Worm (Caenorhabditis elegans): ENCODE measurements around the gene K08E4.2.

The K08E4.2 gene

DNA sequence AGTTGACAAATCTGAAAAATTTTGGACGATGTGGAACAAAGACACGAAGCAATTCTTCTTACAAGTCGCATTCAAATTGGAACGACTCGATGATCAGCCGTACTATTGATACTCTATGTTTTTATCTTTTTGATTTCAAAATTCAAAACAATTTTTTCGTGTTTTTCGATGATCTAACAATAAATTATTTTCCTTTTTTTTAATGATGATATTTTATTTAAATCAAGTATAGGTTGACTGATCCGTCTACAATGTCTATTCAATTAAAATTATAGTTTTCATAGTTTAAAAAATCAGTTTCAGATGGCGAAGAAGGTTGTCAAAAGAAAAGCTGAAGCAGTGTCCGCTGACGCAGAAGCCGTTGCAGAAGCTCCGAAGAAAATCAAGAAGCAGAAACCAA, 28.7 kb upstream of the K08E4.2 start, which contains the start of gene rbm-34:
Gene rbm-34, plus strand, starts transcription at position 301 of the 400 bp plus-strand sequence.
- TF ChIP-seq nhr-237 (tag; optimal IDR thresholded peaks at IDR 0.05), result no peak
- no peak for TF ChIP-seq ama-1 (optimal IDR thresholded peaks at IDR 0.05)
- no peak for TF ChIP-seq F13H6.1 (tag; optimal IDR thresholded peaks at IDR 0.05)

DNA sequence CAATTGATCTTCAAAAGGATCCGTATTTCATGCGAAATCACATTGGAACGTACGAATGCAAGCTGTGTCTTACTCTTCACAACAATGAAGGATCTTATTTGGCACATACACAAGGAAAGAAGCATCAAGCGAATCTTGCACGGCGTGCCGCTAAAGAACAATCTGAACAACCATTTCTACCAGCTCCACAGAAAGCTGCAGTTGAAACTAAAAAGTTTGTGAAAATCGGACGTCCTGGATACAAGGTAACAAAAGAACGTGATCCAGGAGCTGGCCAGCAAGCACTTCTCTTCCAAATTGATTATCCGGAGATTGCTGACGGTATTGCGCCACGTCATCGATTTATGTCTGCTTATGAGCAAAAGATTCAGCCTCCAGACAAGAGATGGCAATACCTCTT, 28.1 kb upstream of the K08E4.2 start:
- TF ChIP-seq ceh-16 (tag; optimal IDR thresholded peaks at IDR 0.05), result no peak
- no peak for TF ChIP-seq skn-1 (tag; optimal IDR thresholded peaks at IDR 0.05)
- peak; percentile 3 for TF ChIP-seq nhr-129 (tag; optimal IDR thresholded peaks at IDR 0.05)

DNA sequence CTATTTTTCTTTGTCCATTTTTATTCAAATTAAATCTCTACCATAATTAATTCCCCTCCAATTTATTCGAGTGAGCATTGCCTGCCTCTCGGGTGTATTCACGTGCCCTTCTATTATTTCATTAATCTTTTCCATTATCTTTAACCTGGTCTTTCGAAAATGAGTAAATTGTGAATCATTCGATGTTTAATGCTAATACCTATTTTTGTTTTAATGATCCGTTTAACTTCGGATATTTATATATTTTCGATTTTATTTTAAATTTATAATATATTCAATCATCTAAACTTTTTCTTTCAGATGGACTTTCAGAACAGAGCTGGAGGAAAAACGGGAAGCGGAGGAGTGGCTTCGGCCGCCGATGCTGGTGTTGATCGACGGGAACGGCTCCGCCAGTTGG, 27.7 kb upstream of the K08E4.2 start, which contains the start of gene repo-1:
Gene repo-1, plus strand, starts transcription at position 301 of the 400 bp plus-strand sequence.
- TF ChIP-seq ztf-4 (tag; optimal IDR thresholded peaks at IDR 0.05) (no peak), nhr-21 (tag; optimal IDR thresholded peaks at IDR 0.05) (no peak), ceh-16 (tag; optimal IDR thresholded peaks at IDR 0.05) (no peak), skn-1 (tag; optimal IDR thresholded peaks at IDR 0.05) (no peak), crh-2 (tag; optimal IDR thresholded peaks at IDR 0.05) (no peak), fos-1 (tag; optimal IDR thresholded peaks at IDR 0.05) (no peak), unc-55 (GFP tag; optimal IDR thresholded peaks at IDR 0.05) (no peak), unc-39 (tag; optimal IDR thresholded peaks at IDR 0.05) (no peak), alr-1 (tag; optimal IDR thresholded peaks at IDR 0.05) (no peak), ztf-11 (tag; optimal IDR thresholded peaks at IDR 0.05) (no peak), snpc-4 (tag; optimal IDR thresholded peaks at IDR 0.05) (no peak), zag-1 (tag; optimal IDR thresholded peaks at IDR 0.05) (no peak), lin-13 (GFP tag; optimal IDR thresholded peaks at IDR 0.05) (no peak), gmeb-1 (tag; optimal IDR thresholded peaks at IDR 0.05) (no peak), nhr-237 (tag; optimal IDR thresholded peaks at IDR 0.05) (no peak), dmd-4 (tag; optimal IDR thresholded peaks at IDR 0.05) (no peak), nhr-6 (tag; optimal IDR thresholded peaks at IDR 0.05) (no peak)

DNA sequence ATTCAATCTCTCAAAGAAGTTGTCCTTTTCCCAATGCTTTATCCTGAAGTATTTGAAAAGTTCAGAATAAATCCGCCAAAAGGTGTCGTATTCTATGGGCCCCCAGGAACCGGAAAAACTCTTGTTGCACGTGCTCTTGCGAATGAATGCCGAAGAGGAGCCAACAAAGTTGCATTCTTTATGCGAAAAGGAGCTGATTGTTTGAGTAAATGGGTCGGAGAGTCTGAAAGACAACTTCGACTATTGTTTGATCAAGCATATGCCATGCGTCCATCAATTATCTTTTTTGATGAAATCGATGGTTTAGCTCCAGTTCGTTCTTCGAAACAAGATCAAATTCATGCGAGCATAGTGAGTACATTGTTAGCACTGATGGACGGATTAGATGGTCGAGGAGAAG, 24.4 kb upstream of the K08E4.2 start:
- no peak for TF ChIP-seq fos-1 (tag; optimal IDR thresholded peaks at IDR 0.05)
- TF ChIP-seq aly-2 (tag; optimal IDR thresholded peaks at IDR 0.05), result no peak
- no peak for TF ChIP-seq skn-1 (tag; optimal IDR thresholded peaks at IDR 0.05)
- no peak for TF ChIP-seq peb-1 (tag; optimal IDR thresholded peaks at IDR 0.05)
- TF ChIP-seq alr-1 (tag; optimal IDR thresholded peaks at IDR 0.05), result no peak
- no peak for TF ChIP-seq lin-13 (GFP tag; optimal IDR thresholded peaks at IDR 0.05)

DNA sequence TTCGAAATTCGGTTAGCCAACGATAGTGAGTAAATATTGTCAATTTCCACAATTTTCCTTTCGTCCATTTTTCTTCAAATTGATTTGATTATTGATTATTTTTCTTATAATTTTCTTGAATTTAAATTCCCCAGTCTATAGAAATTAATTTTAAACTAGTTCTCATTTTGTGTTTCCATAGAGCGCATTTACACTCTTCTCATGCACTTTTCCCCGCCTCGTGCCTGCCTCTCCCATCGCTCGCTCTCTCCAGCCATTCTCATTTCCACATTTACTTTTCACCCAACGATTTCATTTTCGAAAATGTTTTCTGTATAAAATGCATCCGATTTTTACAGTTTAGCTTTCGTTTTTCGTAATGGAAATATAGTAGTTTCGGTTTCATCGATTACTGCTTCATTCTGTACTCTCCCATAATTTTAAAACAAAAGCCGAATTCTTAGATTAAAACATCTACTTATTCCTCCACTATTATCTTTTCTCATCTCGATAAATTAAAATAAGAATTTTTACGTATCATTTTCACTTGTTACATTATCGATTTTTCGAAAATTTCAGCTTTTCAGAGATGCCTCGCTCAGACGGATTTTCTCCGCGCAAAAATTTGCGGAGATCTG, 22.6 kb upstream of the K08E4.2 start, which contains the start of gene lex-1:
Gene lex-1, plus strand, starts transcription at position 567 of the 617 bp plus-strand sequence.
- TF ChIP-seq aly-2 (tag; optimal IDR thresholded peaks at IDR 0.05), result no peak
- no peak for TF ChIP-seq elt-1 (tag; optimal IDR thresholded peaks at IDR 0.05)
- TF ChIP-seq C34F6.9 (tag; optimal IDR thresholded peaks at IDR 0.05), result peak; percentile 60
- TF ChIP-seq ztf-1 (GFP tag; conservative IDR thresholded peaks at IDR 0.05), result no peak
- no peak for TF ChIP-seq egl-27 (tag; optimal IDR thresholded peaks at IDR 0.05)
- no peak for TF ChIP-seq nhr-10 (tag; optimal IDR thresholded peaks at IDR 0.05)
- TF ChIP-seq ama-1 (optimal IDR thresholded peaks at IDR 0.05), result no peak
- TF ChIP-seq skn-1 (tag; optimal IDR thresholded peaks at IDR 0.05), result no peak
- no peak for TF ChIP-seq ceh-16 (tag; optimal IDR thresholded peaks at IDR 0.05)
- TF ChIP-seq nhr-12 (tag; optimal IDR thresholded peaks at IDR 0.05), result no peak
- peak in 1 of 2 experiments; percentile 66 for TF ChIP-seq lsy-2 (tag; optimal IDR thresholded peaks at IDR 0.05)
- TF ChIP-seq gmeb-1 (tag; optimal IDR thresholded peaks at IDR 0.05), result peak; percentile 66
- TF ChIP-seq ztf-11 (tag; optimal IDR thresholded peaks at IDR 0.05), result no peak
- peak; percentile 10 for TF ChIP-seq crh-2 (tag; optimal IDR thresholded peaks at IDR 0.05)
- no peak for TF ChIP-seq sma-9 (GFP tag; optimal IDR thresholded peaks at IDR 0.05)
- no peak for TF ChIP-seq sma-9 (tag; optimal IDR thresholded peaks at IDR 0.05)
- TF ChIP-seq mbf-1 (tag; optimal IDR thresholded peaks at IDR 0.05), result no peak
- TF ChIP-seq nhr-237 (tag; optimal IDR thresholded peaks at IDR 0.05), result no peak
- peak; percentile 34 for TF ChIP-seq lin-13 (GFP tag; optimal IDR thresholded peaks at IDR 0.05)
- TF ChIP-seq nhr-11 (tag; optimal IDR thresholded peaks at IDR 0.05), result no peak
- TF ChIP-seq blmp-1 (tag; optimal IDR thresholded peaks at IDR 0.05; ENCODE audit: insufficient read depth), result no peak
- TF ChIP-seq nhr-21 (tag; optimal IDR thresholded peaks at IDR 0.05), result no peak
- TF ChIP-seq fos-1 (tag; optimal IDR thresholded peaks at IDR 0.05), result peak; percentile 26
- no peak for TF ChIP-seq alr-1 (tag; optimal IDR thresholded peaks at IDR 0.05)
- peak; percentile 72 for TF ChIP-seq unc-55 (GFP tag; optimal IDR thresholded peaks at IDR 0.05)
- TF ChIP-seq unc-62 (GFP tag; optimal IDR thresholded peaks at IDR 0.05), result no peak
- no peak for TF ChIP-seq sma-3 (GFP tag; optimal IDR thresholded peaks at IDR 0.05)
- peak in 1 of 2 experiments; percentile 37 for TF ChIP-seq mdl-1 (tag; optimal IDR thresholded peaks at IDR 0.05)
- no peak for TF ChIP-seq unc-39 (tag; optimal IDR thresholded peaks at IDR 0.05)
- no peak for TF ChIP-seq nhr-6 (tag; optimal IDR thresholded peaks at IDR 0.05)
- no peak for TF ChIP-seq lin-39 (tag; optimal IDR thresholded peaks at IDR 0.05)
- TF ChIP-seq F13H6.1 (tag; optimal IDR thresholded peaks at IDR 0.05), result no peak
- TF ChIP-seq lin-11 (tag; optimal IDR thresholded peaks at IDR 0.05), result no peak
- no peak for TF ChIP-seq ztf-4 (tag; optimal IDR thresholded peaks at IDR 0.05)
- TF ChIP-seq nhr-77 (tag; optimal IDR thresholded peaks at IDR 0.05), result no peak
- peak; percentile 71 for TF ChIP-seq nhr-129 (tag; optimal IDR thresholded peaks at IDR 0.05)
- no peak for TF ChIP-seq snpc-4 (tag; optimal IDR thresholded peaks at IDR 0.05)

Measured in whole organism, L2 larva.